Fruit fly (Drosophila melanogaster) whole organism, embryonic: ENCODE data around the gene CG13601.

Experiments
- ATbp ChIP-seq: fragments of 200-800 bp; sonication (Bioruptor generic); optimal IDR thresholded peaks from 2 replicates; lab custom pipeline; 2017; ENCODE audit warnings: missing biosample characterization, mild to moderate bottlenecking, missing genetic modification characterization, missing genetic modification reagents
- Ada2b ChIP-seq: fragments of 200-800 bp; sonication (Bioruptor generic); IDR thresholded peaks from 2 replicates; pipeline ENCODE4 v1.3.6; 2022; ENCODE audit warnings: missing biosample characterization, missing genetic modification characterization
- Bdp1 ChIP-seq: fragments of 200-800 bp; sonication (Bioruptor generic); optimal IDR thresholded peaks from 3 replicates; lab custom pipeline; 2016; ENCODE audit warnings: missing biosample characterization, missing genetic modification characterization
- Bteb2 ChIP-seq: fragments of 200-800 bp; sonication (Bioruptor generic); optimal IDR thresholded peaks from 2 replicates; lab custom pipeline; 2016; ENCODE audit warnings: missing biosample characterization, missing genetic modification characterization
- CG10147 ChIP-seq: fragments of 200-800 bp; sonication (Bioruptor generic); optimal IDR thresholded peaks from 2 replicates; lab custom pipeline; 2019; ENCODE audit warnings: missing biosample characterization, mild to moderate bottlenecking, missing genetic modification characterization, moderate library complexity
- CG12104 ChIP-seq: fragments of 200-800 bp; sonication (Bioruptor generic); optimal IDR thresholded peaks from 3 replicates; lab custom pipeline; 2016; ENCODE audit warnings: missing biosample characterization, missing genetic modification characterization
- CG14050 ChIP-seq: fragments of 200-800 bp; sonication (Bioruptor generic); IDR thresholded peaks from 3 replicates; pipeline ENCODE4 v1.3.6; 2022; ENCODE audit warnings: missing biosample characterization, missing genetic modification characterization
- CG14965 ChIP-seq: fragments of 200-800 bp; sonication (Bioruptor generic); optimal IDR thresholded peaks from 2 replicates; lab custom pipeline; 2016; ENCODE audit warnings: missing biosample characterization, missing genetic modification characterization, borderline replicate concordance
- CG15601 ChIP-seq: fragments of 200-800 bp; sonication (Bioruptor generic); optimal IDR thresholded peaks from 3 replicates; lab custom pipeline; 2019; ENCODE audit warnings: missing biosample characterization, mild to moderate bottlenecking, missing genetic modification characterization, moderate library complexity
- CG17385 ChIP-seq: fragments of 200-800 bp; sonication (Bioruptor generic); optimal IDR thresholded peaks from 3 replicates; lab custom pipeline; 2018; ENCODE audit warnings: missing biosample characterization, mild to moderate bottlenecking, missing genetic modification characterization
- CG17829 ChIP-seq: fragments of 200-800 bp; optimal IDR thresholded peaks from 2 replicates; lab custom pipeline; 2019; ENCODE audit warnings: missing biosample characterization, mild to moderate bottlenecking, missing genetic modification characterization, moderate library complexity
- CG1832 ChIP-seq: fragments of 200-800 bp; sonication (Bioruptor generic); optimal IDR thresholded peaks from 2 replicates; lab custom pipeline; 2017; ENCODE audit warnings: missing biosample characterization, mild to moderate bottlenecking, missing genetic modification characterization, inconsistent platforms
- CG18476 ChIP-seq: fragments of 200-800 bp; sonication (Bioruptor generic); optimal IDR thresholded peaks from 2 replicates; lab custom pipeline; 2016; ENCODE audit warnings: missing biosample characterization, mild to moderate bottlenecking, missing genetic modification characterization
- CG18764 ChIP-seq: fragments of 200-800 bp; sonication (Bioruptor generic); optimal IDR thresholded peaks from 3 replicates; lab custom pipeline; 2016; ENCODE audit warnings: missing biosample characterization, missing genetic modification characterization
- CG2199 ChIP-seq: fragments of 200-800 bp; sonication (Bioruptor generic); IDR thresholded peaks from 3 replicates; pipeline ENCODE4 v1.3.6; 2022; ENCODE audit warnings: missing biosample characterization, missing genetic modification characterization
- CG31365 ChIP-seq: fragments of 200-800 bp; sonication (Bioruptor generic); optimal IDR thresholded peaks from 2 replicates; lab custom pipeline; 2018; ENCODE audit warnings: missing biosample characterization, mild to moderate bottlenecking, missing genetic modification characterization
- CG34224 ChIP-seq: fragments of 200-800 bp; sonication (Bioruptor generic); IDR thresholded peaks from 3 replicates; pipeline ENCODE4 v1.3.6; 2022; ENCODE audit warnings: missing biosample characterization, missing genetic modification characterization; ENCODE audit not compliant: partially characterized antibody
- CG4424 ChIP-seq: fragments of 200-800 bp; sonication (Bioruptor generic); optimal IDR thresholded peaks from 3 replicates; lab custom pipeline; 2016; ENCODE audit warnings: missing biosample characterization, missing genetic modification characterization
- CG7357 ChIP-seq: fragments of 200-800 bp; sonication (Bioruptor generic); IDR thresholded peaks from 3 replicates; pipeline ENCODE4 v1.3.6; 2022; ENCODE audit warnings: missing biosample characterization, missing genetic modification characterization
- CG7963 ChIP-seq: fragments of 200-800 bp; sonication (Bioruptor generic); IDR thresholded peaks from 3 replicates; pipeline ENCODE4 v1.3.6; 2022; ENCODE audit warnings: missing biosample characterization, missing genetic modification characterization; ENCODE audit not compliant: partially characterized antibody
- D19A ChIP-seq: fragments of 200-800 bp; optimal IDR thresholded peaks from 3 replicates; lab custom pipeline; 2019; ENCODE audit warnings: missing biosample characterization, mild to moderate bottlenecking, missing genetic modification characterization, moderate library complexity
- Dek ChIP-seq: fragments of 200-800 bp; sonication (Bioruptor generic); optimal IDR thresholded peaks from 3 replicates; lab custom pipeline; 2019; ENCODE audit warnings: missing biosample characterization, mild to moderate bottlenecking, missing genetic modification characterization, moderate library complexity
- Gug ChIP-seq: fragments of 200-800 bp; sonication (Bioruptor generic); IDR thresholded peaks from 4 replicates; pipeline ENCODE4 v1.3.6; 2022; ENCODE audit warnings: missing biosample characterization, missing genetic modification characterization
- H2.0 ChIP-seq: fragments of 200-800 bp; sonication (Bioruptor generic); IDR thresholded peaks from 2 replicates; pipeline ENCODE4 v1.3.6; 2022; ENCODE audit warnings: missing biosample characterization, missing genetic modification characterization
- HLH4C ChIP-seq: fragments of 200-800 bp; sonication (Bioruptor generic); IDR thresholded peaks from 3 replicates; pipeline ENCODE4 v1.3.6; 2022; ENCODE audit warnings: missing biosample characterization, missing genetic modification characterization; ENCODE audit not compliant: partially characterized antibody
- Hr51 ChIP-seq, 2 experiments: fragments of 200-800 bp; sonication (Bioruptor generic); optimal IDR thresholded peaks; 2 replicates in 1 of 2; 3 replicates in 1 of 2; lab custom pipeline; 2016 to 2018; ENCODE audit warnings: missing biosample characterization in 2 of 2, missing genetic modification characterization in 2 of 2, mild to moderate bottlenecking in 1 of 2, moderate library complexity in 1 of 2
- Lpt ChIP-seq: fragments of >200 bp; optimal IDR thresholded peaks from 2 replicates; lab custom pipeline; 2018; ENCODE audit warnings: missing biosample characterization, missing genetic modification characterization
- Ptx1 ChIP-seq: fragments of 200-800 bp; sonication (Bioruptor generic); IDR thresholded peaks from 2 replicates; pipeline ENCODE4 v1.3.6; 2022; ENCODE audit warnings: missing biosample characterization, missing genetic modification characterization
- Sox102F ChIP-seq: fragments of 200-800 bp; sonication (Bioruptor generic); optimal IDR thresholded peaks from 2 replicates; lab custom pipeline; 2018; ENCODE audit warnings: missing biosample characterization, mild to moderate bottlenecking, missing genetic modification characterization, moderate library complexity
- Stat92E ChIP-seq, 3 experiments: fragments of >200 bp in 2 of 3; fragments of 200-800 bp in 1 of 3; sonication (Bioruptor generic) in 1 of 3; optimal IDR thresholded peaks; 2 replicates each; lab custom pipeline; 2017 to 2019; ENCODE audit warnings: missing biosample characterization in 3 of 3, missing genetic modification characterization in 3 of 3, mild to moderate bottlenecking in 1 of 3, moderate library complexity in 1 of 3
- abd-A ChIP-seq: fragments of 200-800 bp; sonication (Bioruptor generic); optimal IDR thresholded peaks from 3 replicates; lab custom pipeline; 2019; ENCODE audit warnings: missing biosample characterization, mild to moderate bottlenecking, missing genetic modification characterization, moderate library complexity
- ac ChIP-seq: fragments of 200-800 bp; sonication (Bioruptor generic); optimal IDR thresholded peaks from 3 replicates; lab custom pipeline; 2017; ENCODE audit warnings: missing biosample characterization, mild to moderate bottlenecking, missing genetic modification characterization
- bowl ChIP-seq: fragments of 200-800 bp; sonication (Bioruptor generic); IDR thresholded peaks from 2 replicates; pipeline ENCODE4 v1.3.6; 2022; ENCODE audit warnings: missing biosample characterization, missing genetic modification characterization
- danr ChIP-seq: fragments of 200-800 bp; sonication (Bioruptor generic); IDR thresholded peaks from 2 replicates; pipeline ENCODE4 v1.3.6; 2022; ENCODE audit warnings: missing biosample characterization, missing genetic modification characterization
- dati ChIP-seq: fragments of 200-800 bp; sonication (Bioruptor generic); IDR thresholded peaks from 2 replicates; pipeline ENCODE4 v1.3.6; 2022; ENCODE audit warnings: missing biosample characterization, missing genetic modification characterization
- dpn ChIP-seq, 2 experiments: fragments of 200-800 bp; sonication (Bioruptor generic); optimal IDR thresholded peaks; 3 replicates each; lab custom pipeline; 2016; ENCODE audit warnings: missing biosample characterization in 2 of 2, missing genetic modification characterization in 2 of 2
- ems ChIP-seq: fragments of 200-800 bp; sonication (Bioruptor generic); optimal IDR thresholded peaks from 3 replicates; lab custom pipeline; 2016; ENCODE audit warnings: missing biosample characterization, missing genetic modification characterization
- ftz-f1 ChIP-seq: fragments of 200-800 bp; sonication (Bioruptor generic); optimal IDR thresholded peaks from 2 replicates; lab custom pipeline; 2016; ENCODE audit warnings: missing biosample characterization, missing genetic modification characterization
- gce ChIP-seq: fragments of 200-800 bp; sonication (Bioruptor generic); IDR thresholded peaks from 3 replicates; pipeline ENCODE4 v1.3.6; 2022; ENCODE audit warnings: missing biosample characterization, missing genetic modification characterization
- gcm ChIP-seq: fragments of 200-800 bp; sonication (Bioruptor generic); optimal IDR thresholded peaks from 2 replicates; lab custom pipeline; 2019; ENCODE audit warnings: missing biosample characterization, mild to moderate bottlenecking, missing genetic modification characterization, moderate library complexity
- hth ChIP-seq: fragments of >200 bp; optimal IDR thresholded peaks from 2 replicates; lab custom pipeline; 2017; ENCODE audit warnings: inconsistent platforms
- insv ChIP-seq, 2 experiments: fragments of 200-800 bp; sonication (Bioruptor generic); optimal IDR thresholded peaks; 3 replicates each; lab custom pipeline; 2016 to 2018; ENCODE audit warnings: missing biosample characterization in 2 of 2, missing genetic modification characterization in 2 of 2
- kah ChIP-seq: fragments of 200-800 bp; sonication (Bioruptor generic); optimal IDR thresholded peaks from 2 replicates; lab custom pipeline; 2018; ENCODE audit warnings: missing biosample characterization, mild to moderate bottlenecking, missing genetic modification characterization
- nom ChIP-seq: fragments of 200-800 bp; sonication (Bioruptor generic); optimal IDR thresholded peaks from 2 replicates; lab custom pipeline; 2017; ENCODE audit warnings: missing biosample characterization, missing genetic modification characterization, mild to moderate bottlenecking, moderate library complexity, missing genetic modification reagents
- pzg ChIP-seq: fragments of 200-800 bp; sonication (Bioruptor generic); optimal IDR thresholded peaks from 3 replicates; lab custom pipeline; 2018; ENCODE audit warnings: missing biosample characterization, mild to moderate bottlenecking, missing genetic modification characterization, moderate library complexity
- ranshi ChIP-seq: fragments of 200-800 bp; sonication (Bioruptor generic); IDR thresholded peaks from 2 replicates; pipeline ENCODE4 v1.3.6; 2022; ENCODE audit warnings: missing biosample characterization, missing genetic modification characterization
- repo ChIP-seq: fragments of 200-800 bp; sonication (Bioruptor generic); optimal IDR thresholded peaks from 2 replicates; lab custom pipeline; 2016; ENCODE audit warnings: missing biosample characterization, missing genetic modification characterization
- unc-4 ChIP-seq: fragments of 200-800 bp; sonication (Bioruptor generic); IDR thresholded peaks from 2 replicates; pipeline ENCODE4 v1.3.6; 2022; ENCODE audit warnings: missing biosample characterization, missing genetic modification characterization; ENCODE audit not compliant: partially characterized antibody
- yki ChIP-seq: fragments of >200 bp; optimal IDR thresholded peaks from 3 replicates; lab custom pipeline; 2018

CG13601 gene

dm6 chr3R:23888273-23889220 lies 38.9 kb downstream of the CG13601 start:
- TF ChIP-seq danr (GFP tag; lab: Robert Waterston, UW): no peak
- TF ChIP-seq ranshi (GFP tag; lab: Robert Waterston, UW): peak; percentile 55
- TF ChIP-seq abd-A: no peak
- no peak for TF ChIP-seq CG18476 (GFP tag; lab: Kevin White, UChicago)
- TF ChIP-seq Ada2b (GFP tag; lab: Robert Waterston, UW): peak; percentile 40
- no peak for TF ChIP-seq dati
- TF ChIP-seq CG17829 (tag; lab: Kevin White, UChicago): peak; percentile 8
- no peak for TF ChIP-seq Bdp1 (GFP tag; lab: Kevin White, UChicago)
- no peak for TF ChIP-seq nom (GFP tag; lab: Kevin White, UChicago)
- TF ChIP-seq ftz-f1 (GFP tag; lab: Kevin White, UChicago): no peak
- no peak for TF ChIP-seq H2.0 (GFP tag; lab: Robert Waterston, UW)
- no peak for TF ChIP-seq insv (GFP tag; optimal IDR thresholded peaks at IDR 0.05; lab: Kevin White, UChicago)
- no peak for TF ChIP-seq Gug (GFP tag; lab: Robert Waterston, UW)
- no peak for TF ChIP-seq Stat92E (GFP tag; optimal IDR thresholded peaks at IDR 0.05; lab: Kevin White, UChicago)
- TF ChIP-seq ATbp: peak; percentile 5
- TF ChIP-seq yki (lab: Kevin White, UChicago): no peak
- no peak for TF ChIP-seq gce (GFP tag; lab: Robert Waterston, UW)
- no peak for TF ChIP-seq kah (GFP tag; lab: Kevin White, UChicago)
- TF ChIP-seq Lpt (GFP tag; lab: Kevin White, UChicago): no peak
- no peak for TF ChIP-seq CG7963 (GFP tag; lab: Robert Waterston, UW)
- TF ChIP-seq Ptx1 (GFP tag; lab: Robert Waterston, UW): peak; percentile 24; the same call in 1 of the 2 replicates
- no peak for TF ChIP-seq D19A (tag; lab: Kevin White, UChicago)
- no peak for TF ChIP-seq CG12104 (GFP tag; lab: Kevin White, UChicago)
- TF ChIP-seq CG14965 (GFP tag; lab: Kevin White, UChicago): no peak
- no peak for TF ChIP-seq CG31365 (tag; lab: Kevin White, UChicago)
- TF ChIP-seq Bteb2 (GFP tag; lab: Kevin White, UChicago): no peak
- peak; percentile 25 for TF ChIP-seq Sox102F (GFP tag; lab: Kevin White, UChicago)
- no peak for TF ChIP-seq ac
- no peak for TF ChIP-seq Dek (tag; lab: Kevin White, UChicago)
- no peak for TF ChIP-seq pzg
- no peak for TF ChIP-seq hth (lab: Kevin White, UChicago)
- peak; percentile 37 for TF ChIP-seq repo (GFP tag; lab: Kevin White, UChicago)
- 0 out of 3 replicates have a peak, but pooled peaks have one; percentile 65 for TF ChIP-seq CG2199 (GFP tag; lab: Robert Waterston, UW)
- peak in 1 of 2 experiments; percentile 6 for TF ChIP-seq dpn (GFP tag; optimal IDR thresholded peaks at IDR 0.05; lab: Kevin White, UChicago)
- no peak for TF ChIP-seq CG18764 (GFP tag; lab: Kevin White, UChicago)
- TF ChIP-seq unc-4 (GFP tag; lab: Robert Waterston, UW): no peak
- no peak for TF ChIP-seq CG10147
- TF ChIP-seq Hr51 (GFP tag; optimal IDR thresholded peaks at IDR 0.05; lab: Kevin White, UChicago): peak in 1 of 2 experiments; percentile 30
- no peak for TF ChIP-seq ems (GFP tag; lab: Kevin White, UChicago)
- no peak for TF ChIP-seq HLH4C (GFP tag; lab: Robert Waterston, UW)
- TF ChIP-seq CG34224 (GFP tag; lab: Robert Waterston, UW): no peak
- peak; percentile 29 for TF ChIP-seq CG17385
- TF ChIP-seq CG1832: no peak
- TF ChIP-seq CG15601 (tag; lab: Kevin White, UChicago): no peak
- TF ChIP-seq CG7357 (GFP tag; lab: Robert Waterston, UW): no peak
- TF ChIP-seq CG4424: no peak
- peak; percentile 13 for TF ChIP-seq gcm (GFP tag; lab: Kevin White, UChicago)
- TF ChIP-seq bowl: no peak
- TF ChIP-seq CG14050 (GFP tag; lab: Robert Waterston, UW): 0 out of 3 replicates have a peak, but pooled peaks have one; percentile 11
